Worm (Caenorhabditis elegans) whole organism, L4 larva: ENCODE data around the gene ZK354.9.

ENCODE experiments used
- F26F4.8 ChIP-seq: fragments of 200-800 bp; sonication (Bioruptor generic); conservative IDR thresholded peaks from 2 replicates; pipeline ENCODE4 v1.3.6; 2022; ENCODE audit warnings: missing genetic modification characterization, missing compliant biosample characterization
- ZK546.5 ChIP-seq, 2 experiments: sonication (generic microtip); optimal IDR thresholded peaks; 2 replicates each; lab custom pipeline; 2017; ENCODE audit warnings: missing biosample characterization in 2 of 2, missing genetic modification characterization in 2 of 2

- TF ChIP-seq ZK546.5 (tag; optimal IDR thresholded peaks at IDR 0.05; lab: Kevin White, UChicago) (no peak), F26F4.8 (GFP tag; lab: Robert Waterston, UW) (no peak)
These were observed 36.2 kb upstream of the ZK354.9 start for ce11 chrIV:5344168-5344567.
